Worm (Caenorhabditis elegans): Measurements from ENCODE around the gene rad-23.
A peak's percentile ranks its signal among the peaks of the same experiment; 100 is the strongest.
"Not testable (repeated sequence)": the region's sequence is repeated elsewhere in the genome, so short reads cannot be mapped to it uniquely, and the experiment has no call there.

The rad-23 gene

ce11 chrII:11700635-11701034 lies 48.1 kb upstream of the rad-23 start:
- no peak for TF ChIP-seq snu-23 (GFP tag; optimal IDR thresholded peaks at IDR 0.05)
- TF ChIP-seq lin-15B (tag; optimal IDR thresholded peaks at IDR 0.05), result no peak
- no peak for TF ChIP-seq ceh-63 (GFP tag; optimal IDR thresholded peaks at IDR 0.05)
- no peak for TF ChIP-seq nhr-237 (tag; optimal IDR thresholded peaks at IDR 0.05)
- TF ChIP-seq vab-15 (tag; optimal IDR thresholded peaks at IDR 0.05), result no peak
- no peak for TF ChIP-seq lir-3 (tag; optimal IDR thresholded peaks at IDR 0.05; ENCODE audit: poor library complexity)
- no peak for TF ChIP-seq nhr-71 (tag; optimal IDR thresholded peaks at IDR 0.05)

DNA sequence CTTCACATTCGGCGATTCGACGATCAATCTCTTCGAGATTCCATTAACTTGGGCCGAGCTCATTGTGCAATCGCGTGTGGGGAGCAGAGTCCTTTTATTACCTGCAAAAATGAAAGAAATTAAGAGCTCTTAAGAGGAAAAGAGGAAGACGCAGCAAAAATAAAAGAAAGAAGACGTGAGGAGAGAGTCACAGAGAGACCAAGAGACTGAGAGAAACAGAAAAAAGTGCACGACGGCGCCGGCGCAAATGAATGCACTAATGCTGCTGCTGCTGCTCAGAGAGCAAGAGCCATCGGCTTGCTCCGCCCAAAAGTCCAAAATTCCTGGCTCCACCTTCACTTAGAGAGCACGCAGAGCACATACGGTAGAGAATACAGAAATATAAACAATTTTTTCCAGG lies 47.7 kb upstream of the rad-23 start, which contains the start of gene inos-1:
Gene inos-1, minus strand, starts transcription at position 101 of the 400 bp plus-strand sequence.
- no peak for TF ChIP-seq lsy-2 (tag; optimal IDR thresholded peaks at IDR 0.05)
- TF ChIP-seq skn-1 (tag; optimal IDR thresholded peaks at IDR 0.05), result no peak
- no peak for TF ChIP-seq ztf-4 (tag; optimal IDR thresholded peaks at IDR 0.05)
- TF ChIP-seq aha-1 (tag; optimal IDR thresholded peaks at IDR 0.05), result no peak
- TF ChIP-seq tlp-1 (tag; optimal IDR thresholded peaks at IDR 0.05), result no peak
- TF ChIP-seq Y116A8C.19 (tag; optimal IDR thresholded peaks at IDR 0.05; ENCODE audit: borderline replicate concordance), result no peak
- no peak for TF ChIP-seq swsn-7 (tag; optimal IDR thresholded peaks at IDR 0.05)
- no peak for TF ChIP-seq lir-3 (tag; optimal IDR thresholded peaks at IDR 0.05; ENCODE audit: poor library complexity)
- no peak for TF ChIP-seq alr-1 (tag; optimal IDR thresholded peaks at IDR 0.05; ENCODE audit: borderline replicate concordance)
- no peak for TF ChIP-seq nhr-71 (tag; optimal IDR thresholded peaks at IDR 0.05)
- no peak for TF ChIP-seq hpl-2 (GFP tag; optimal IDR thresholded peaks at IDR 0.05)
- no peak for TF ChIP-seq nhr-90 (tag; optimal IDR thresholded peaks at IDR 0.05; ENCODE audit: poor library complexity)
- no peak for TF ChIP-seq rnt-1 (tag; optimal IDR thresholded peaks at IDR 0.05)
- TF ChIP-seq fos-1 (tag; optimal IDR thresholded peaks at IDR 0.05), result no peak
- no peak for TF ChIP-seq F16B12.6 (tag; optimal IDR thresholded peaks at IDR 0.05)
- TF ChIP-seq lin-35 (GFP tag; optimal IDR thresholded peaks at IDR 0.05), result no peak
- no peak for TF ChIP-seq fkh-4 (tag; optimal IDR thresholded peaks at IDR 0.05; ENCODE audit: borderline replicate concordance)
- no peak for TF ChIP-seq nhr-12 (tag; optimal IDR thresholded peaks at IDR 0.05)

DNA sequence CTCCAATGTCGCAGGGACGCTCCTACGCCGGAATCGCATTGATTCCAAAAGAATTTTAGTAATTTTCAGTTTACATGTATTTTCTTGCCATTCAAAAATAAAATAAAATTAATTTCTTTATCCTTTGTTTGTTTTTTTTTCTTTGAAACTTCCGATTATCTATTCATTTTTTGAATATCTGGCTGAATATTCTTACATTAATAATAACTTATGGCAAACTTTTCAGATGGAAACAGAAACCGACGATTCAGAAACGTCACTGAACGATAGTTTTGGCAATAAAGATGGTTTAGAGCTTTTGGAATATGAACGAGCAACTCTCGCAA lies 43.4 kb upstream of the rad-23 start, which contains the start of gene xpf-1:
Gene xpf-1, plus strand, starts transcription at position 227 of the 326 bp plus-strand sequence.
- TF ChIP-seq fkh-8 (tag; optimal IDR thresholded peaks at IDR 0.05) (no peak), unc-86 (tag; optimal IDR thresholded peaks at IDR 0.05) (no peak), sptf-1 (tag; optimal IDR thresholded peaks at IDR 0.05) (no peak)

ce11 chrII:11695161-11695944 lies 42.8 kb upstream of the rad-23 start, which contains the start of gene tars-1:
Gene tars-1 (minus strand): TSS chrII:11695657.
- not testable (repeated sequence) for TF ChIP-seq efl-1 (optimal IDR thresholded peaks at IDR 0.05)
- TF ChIP-seq efl-1 (GFP tag; optimal IDR thresholded peaks at IDR 0.05 in 1 of 2) (peak in 1 of 2 experiments; percentile 23), snu-23 (GFP tag; optimal IDR thresholded peaks at IDR 0.05) (peak; percentile 6), lin-35 (GFP tag; optimal IDR thresholded peaks at IDR 0.05) (peak in 1 of 2 experiments; percentile 23), nhr-90 (tag; optimal IDR thresholded peaks at IDR 0.05; ENCODE audit: poor library complexity) (peak; percentile 10), nhr-19 (GFP tag; conservative IDR thresholded peaks at IDR 0.05) (0 out of 2 replicates have a peak, but pooled peaks have one; percentile 11), nhr-71 (tag; optimal IDR thresholded peaks at IDR 0.05) (peak; percentile 12), lsy-2 (tag; optimal IDR thresholded peaks at IDR 0.05) (peak in 1 of 2 experiments; percentile 14)

- TF ChIP-seq sup-37 (GFP tag; optimal IDR thresholded peaks at IDR 0.05), result no peak
- TF ChIP-seq ets-5 (GFP tag; IDR thresholded peaks at IDR 0.05), result no peak
- peak; percentile 24 for TF ChIP-seq nhr-71 (tag; optimal IDR thresholded peaks at IDR 0.05)
- no peak for TF ChIP-seq tbx-2 (tag; optimal IDR thresholded peaks at IDR 0.05)
- TF ChIP-seq lsy-2 (tag; optimal IDR thresholded peaks at IDR 0.05), result peak; percentile 40 to 67
- peak; percentile 4 for TF ChIP-seq xbp-1 (tag; optimal IDR thresholded peaks at IDR 0.05)
- no peak for TF ChIP-seq lin-14 (GFP tag; optimal IDR thresholded peaks at IDR 0.05)
- TF ChIP-seq hpl-2 (GFP tag; optimal IDR thresholded peaks at IDR 0.05), result no peak
- peak; percentile 32 for TF ChIP-seq mep-1 (tag; optimal IDR thresholded peaks at IDR 0.05)
- TF ChIP-seq efl-1 (optimal IDR thresholded peaks at IDR 0.05), result peak; percentile 27 to 57
- peak; percentile 46 to 94 for TF ChIP-seq efl-1 (GFP tag; optimal IDR thresholded peaks at IDR 0.05 in 1 of 2)
- TF ChIP-seq elt-3 (tag; optimal IDR thresholded peaks at IDR 0.05), result peak in 1 of 6 experiments; percentile 22
- TF ChIP-seq alr-1 (tag; optimal IDR thresholded peaks at IDR 0.05; ENCODE audit: borderline replicate concordance), result no peak
- TF ChIP-seq nhr-12 (tag; optimal IDR thresholded peaks at IDR 0.05), result no peak
- peak; percentile 27 for TF ChIP-seq lin-13 (GFP tag; optimal IDR thresholded peaks at IDR 0.05)
- no peak for TF ChIP-seq lin-39 (tag; optimal IDR thresholded peaks at IDR 0.05)
- no peak for TF ChIP-seq pqm-1 (tag; optimal IDR thresholded peaks at IDR 0.05)
- TF ChIP-seq snu-23 (GFP tag; optimal IDR thresholded peaks at IDR 0.05), result peak; percentile 53
- TF ChIP-seq rnt-1 (tag; optimal IDR thresholded peaks at IDR 0.05), result peak; percentile 51
- no peak for TF ChIP-seq pax-3 (tag; optimal IDR thresholded peaks at IDR 0.05)
- TF ChIP-seq Y116A8C.19 (tag; optimal IDR thresholded peaks at IDR 0.05; ENCODE audit: borderline replicate concordance), result no peak
- TF ChIP-seq dsc-1 (tag; optimal IDR thresholded peaks at IDR 0.05), result no peak
- no peak for TF ChIP-seq aha-1 (tag; optimal IDR thresholded peaks at IDR 0.05)
- peak; percentile 26 for TF ChIP-seq F16B12.6 (tag; optimal IDR thresholded peaks at IDR 0.05)
These were observed 41.9 kb upstream of the rad-23 start for ce11 chrII:11694432-11694831.
